Worm (Caenorhabditis elegans): ENCODE results near the gene unc-69.

ce11 chrIII:10361456-10361855, 42.7 kb downstream of the unc-69 start:
- TF ChIP-seq nhr-77 (tag; optimal IDR thresholded peaks at IDR 0.05), result no peak
- no peak for TF ChIP-seq ama-1 (optimal IDR thresholded peaks at IDR 0.05)
- TF ChIP-seq mdl-1 (tag; optimal IDR thresholded peaks at IDR 0.05), result no peak
- TF ChIP-seq zag-1 (tag; optimal IDR thresholded peaks at IDR 0.05), result no peak
- no peak for TF ChIP-seq elt-3 (tag; optimal IDR thresholded peaks at IDR 0.05)
- TF ChIP-seq blmp-1 (tag; optimal IDR thresholded peaks at IDR 0.05; ENCODE audit: insufficient read depth), result no peak
- no peak for TF ChIP-seq skn-1 (tag; optimal IDR thresholded peaks at IDR 0.05)
- no peak for TF ChIP-seq snpc-4 (tag; optimal IDR thresholded peaks at IDR 0.05)
- TF ChIP-seq ZK546.5 (tag; optimal IDR thresholded peaks at IDR 0.05), result no peak
- no peak for TF ChIP-seq alr-1 (tag; optimal IDR thresholded peaks at IDR 0.05)
- no peak for TF ChIP-seq F13H6.1 (tag; optimal IDR thresholded peaks at IDR 0.05)
- no peak for TF ChIP-seq R02D3.7 (tag; optimal IDR thresholded peaks at IDR 0.05)
